Fruit fly (Drosophila melanogaster) whole organism, embryonic: ENCODE data around the gene CG46059.

ENCODE experiments used
- Atf-2 ChIP-seq: fragments of 200-800 bp; sonication (Bioruptor generic); optimal IDR thresholded peaks from 2 replicates; lab custom pipeline; 2016; ENCODE audit warnings: missing biosample characterization, missing genetic modification characterization
- B-H1 ChIP-seq: fragments of 200-800 bp; sonication (Bioruptor generic); IDR thresholded peaks from 3 replicates; pipeline ENCODE4 v1.3.6; 2022; ENCODE audit warnings: missing biosample characterization, missing genetic modification characterization
- CG1233 ChIP-seq: fragments of 200-800 bp; sonication (Bioruptor generic); optimal IDR thresholded peaks from 4 replicates; lab custom pipeline; 2018; ENCODE audit warnings: missing biosample characterization, mild to moderate bottlenecking, missing genetic modification characterization
- CG14710 ChIP-seq: fragments of 200-800 bp; sonication (Bioruptor generic); optimal IDR thresholded peaks from 3 replicates; lab custom pipeline; 2019; ENCODE audit warnings: missing biosample characterization, mild to moderate bottlenecking, missing genetic modification characterization, moderate library complexity
- CG15479 ChIP-seq: fragments of 200-800 bp; sonication (Bioruptor generic); optimal IDR thresholded peaks from 3 replicates; lab custom pipeline; 2019; ENCODE audit warnings: missing biosample characterization, mild to moderate bottlenecking, missing genetic modification characterization, moderate library complexity
- CG15514 ChIP-seq: fragments of 200-800 bp; sonication (Bioruptor generic); optimal IDR thresholded peaks from 3 replicates; lab custom pipeline; 2017; ENCODE audit warnings: missing biosample characterization, missing genetic modification characterization, mild to moderate bottlenecking, moderate library complexity, missing genetic modification reagents
- CG16863 ChIP-seq: fragments of 200-800 bp; sonication (Bioruptor generic); optimal IDR thresholded peaks from 3 replicates; lab custom pipeline; 2016; ENCODE audit warnings: missing biosample characterization, missing genetic modification characterization
- CG17612 ChIP-seq: fragments of 200-800 bp; sonication (Bioruptor generic); IDR thresholded peaks from 2 replicates; pipeline ENCODE4 v1.3.6; 2022; ENCODE audit warnings: missing biosample characterization, missing genetic modification characterization
- CG18476 ChIP-seq: fragments of 200-800 bp; sonication (Bioruptor generic); optimal IDR thresholded peaks from 2 replicates; lab custom pipeline; 2016; ENCODE audit warnings: missing biosample characterization, mild to moderate bottlenecking, missing genetic modification characterization
- CG31365 ChIP-seq: fragments of 200-800 bp; sonication (Bioruptor generic); optimal IDR thresholded peaks from 2 replicates; lab custom pipeline; 2018; ENCODE audit warnings: missing biosample characterization, mild to moderate bottlenecking, missing genetic modification characterization
- CG32772 ChIP-seq: fragments of 200-800 bp; sonication (Bioruptor generic); IDR thresholded peaks from 2 replicates; pipeline ENCODE4 v1.3.6; 2022; ENCODE audit warnings: missing biosample characterization, missing genetic modification characterization
- CG42726 ChIP-seq: fragments of 200-800 bp; sonication (Bioruptor generic); IDR thresholded peaks from 2 replicates; pipeline ENCODE4 v1.3.6; 2022; ENCODE audit warnings: missing biosample characterization, missing genetic modification characterization; ENCODE audit not compliant: partially characterized antibody
- CG4730 ChIP-seq: fragments of 200-800 bp; sonication (Bioruptor generic); IDR thresholded peaks from 2 replicates; pipeline ENCODE4 v1.3.6; 2022; ENCODE audit warnings: missing biosample characterization, missing genetic modification characterization
- CG6175 ChIP-seq: fragments of 200-800 bp; sonication (Bioruptor generic); IDR thresholded peaks from 3 replicates; pipeline ENCODE4 v1.3.6; 2022; ENCODE audit warnings: missing biosample characterization, missing genetic modification characterization
- CG6683 ChIP-seq: fragments of 200-800 bp; sonication (Bioruptor generic); optimal IDR thresholded peaks from 2 replicates; lab custom pipeline; 2017; ENCODE audit warnings: missing biosample characterization, mild to moderate bottlenecking, missing genetic modification characterization, missing genetic modification reagents
- CG6813 ChIP-seq: fragments of 200-800 bp; sonication (Bioruptor generic); optimal IDR thresholded peaks from 2 replicates; lab custom pipeline; 2017; ENCODE audit warnings: missing biosample characterization, missing genetic modification characterization, mild to moderate bottlenecking, moderate library complexity, missing genetic modification reagents
- CG8089 ChIP-seq: fragments of 200-800 bp; sonication (Bioruptor generic); optimal IDR thresholded peaks from 3 replicates; lab custom pipeline; 2016; ENCODE audit warnings: missing biosample characterization, missing genetic modification characterization
- CG9797 ChIP-seq: fragments of 200-800 bp; sonication (Bioruptor generic); optimal IDR thresholded peaks from 3 replicates; lab custom pipeline; 2018; ENCODE audit warnings: missing biosample characterization, mild to moderate bottlenecking, missing genetic modification characterization
- CHES-1-like ChIP-seq: fragments of 200-800 bp; sonication (Bioruptor generic); optimal IDR thresholded peaks from 2 replicates; lab custom pipeline; 2016; ENCODE audit warnings: missing biosample characterization, missing genetic modification characterization
- Dad ChIP-seq: fragments of 200-800 bp; sonication (Bioruptor generic); optimal IDR thresholded peaks from 3 replicates; lab custom pipeline; 2016; ENCODE audit warnings: missing biosample characterization, missing genetic modification characterization
- Doc3 ChIP-seq: fragments of 200-800 bp; sonication (Bioruptor generic); IDR thresholded peaks from 3 replicates; pipeline ENCODE4 v1.3.6; 2022; ENCODE audit warnings: missing biosample characterization, missing genetic modification characterization; ENCODE audit not compliant: partially characterized antibody
- Eip74EF ChIP-seq, 2 experiments: fragments of 200-800 bp in 1 of 2; fragments of >200 bp in 1 of 2; sonication (Bioruptor generic) in 1 of 2; optimal IDR thresholded peaks; 2 replicates each; lab custom pipeline; 2017 to 2019; ENCODE audit warnings: missing biosample characterization in 2 of 2, missing genetic modification characterization in 2 of 2, mild to moderate bottlenecking in 1 of 2, moderate library complexity in 1 of 2
- H15 ChIP-seq: fragments of 200-800 bp; sonication (Bioruptor generic); IDR thresholded peaks from 3 replicates; pipeline ENCODE4 v1.3.6; 2022; ENCODE audit warnings: missing biosample characterization, missing genetic modification characterization
- HHEX ChIP-seq: fragments of 200-800 bp; sonication (Bioruptor generic); optimal IDR thresholded peaks from 3 replicates; lab custom pipeline; 2017; ENCODE audit warnings: missing biosample characterization, mild to moderate bottlenecking, missing genetic modification characterization, missing genetic modification reagents
- Hr51 ChIP-seq, 2 experiments: fragments of 200-800 bp; sonication (Bioruptor generic); optimal IDR thresholded peaks; 2 replicates in 1 of 2; 3 replicates in 1 of 2; lab custom pipeline; 2016 to 2018; ENCODE audit warnings: missing biosample characterization in 2 of 2, missing genetic modification characterization in 2 of 2, mild to moderate bottlenecking in 1 of 2, moderate library complexity in 1 of 2
- Jarid2 ChIP-seq: fragments of 200-800 bp; sonication (Bioruptor generic); optimal IDR thresholded peaks from 3 replicates; lab custom pipeline; 2017; ENCODE audit warnings: mild to moderate bottlenecking, missing biosample characterization, missing genetic modification reagents, missing genetic modification characterization
- MESR4 ChIP-seq: fragments of 200-800 bp; sonication (Bioruptor generic); optimal IDR thresholded peaks from 2 replicates; lab custom pipeline; 2018; ENCODE audit warnings: missing biosample characterization, mild to moderate bottlenecking, missing genetic modification characterization, moderate library complexity
- Mrtf ChIP-seq: fragments of 200-800 bp; sonication (Bioruptor generic); IDR thresholded peaks from 3 replicates; pipeline ENCODE4 v1.3.6; 2022; ENCODE audit warnings: missing biosample characterization, missing genetic modification characterization
- Optix ChIP-seq: fragments of 200-800 bp; sonication (Bioruptor generic); IDR thresholded peaks from 3 replicates; pipeline ENCODE4 v1.3.6; 2022; ENCODE audit warnings: missing biosample characterization, missing genetic modification characterization
- Rfx ChIP-seq: fragments of 200-800 bp; sonication (Bioruptor generic); IDR thresholded peaks from 2 replicates; pipeline ENCODE4 v1.3.6; 2022; ENCODE audit warnings: missing biosample characterization, missing genetic modification characterization
- al ChIP-seq: fragments of 200-800 bp; sonication (Bioruptor generic); IDR thresholded peaks from 2 replicates; pipeline ENCODE4 v1.3.6; 2022; ENCODE audit warnings: missing biosample characterization, missing genetic modification characterization
- ara ChIP-seq: fragments of 200-800 bp; sonication (Bioruptor generic); IDR thresholded peaks from 2 replicates; pipeline ENCODE4 v1.3.6; 2022; ENCODE audit warnings: missing biosample characterization, missing genetic modification characterization
- ci ChIP-seq: fragments of 200-800 bp; sonication (Bioruptor generic); IDR thresholded peaks from 3 replicates; pipeline ENCODE4 v1.3.6; 2022; ENCODE audit warnings: missing biosample characterization, missing genetic modification characterization
- dan ChIP-seq: fragments of 200-800 bp; sonication (Bioruptor generic); IDR thresholded peaks from 2 replicates; pipeline ENCODE4 v1.3.6; 2022; ENCODE audit warnings: missing biosample characterization, missing genetic modification characterization
- dm ChIP-seq: fragments of 200-800 bp; sonication (Bioruptor generic); optimal IDR thresholded peaks from 3 replicates; lab custom pipeline; 2016; ENCODE audit warnings: missing biosample characterization, missing genetic modification characterization
- dmrt99B ChIP-seq: fragments of 200-800 bp; sonication (Bioruptor generic); optimal IDR thresholded peaks from 2 replicates; lab custom pipeline; 2018; ENCODE audit warnings: missing biosample characterization, mild to moderate bottlenecking, missing genetic modification characterization, moderate library complexity
- her ChIP-seq: fragments of 200-800 bp; sonication (Bioruptor generic); optimal IDR thresholded peaks from 2 replicates; lab custom pipeline; 2016; ENCODE audit warnings: missing biosample characterization, missing genetic modification characterization
- jigr1 ChIP-seq: fragments of 200-800 bp; sonication (Bioruptor generic); IDR thresholded peaks from 3 replicates; pipeline ENCODE4 v1.3.6; 2022; ENCODE audit warnings: missing biosample characterization, missing genetic modification characterization
- kay ChIP-seq: fragments of 200-800 bp; sonication (Bioruptor generic); optimal IDR thresholded peaks from 2 replicates; lab custom pipeline; 2016; ENCODE audit warnings: missing biosample characterization, missing genetic modification characterization
- lilli ChIP-seq: fragments of 200-800 bp; sonication (Bioruptor generic); optimal IDR thresholded peaks from 3 replicates; lab custom pipeline; 2016; ENCODE audit warnings: missing biosample characterization, missing genetic modification characterization
- maf-S ChIP-seq: fragments of 200-800 bp; sonication (Bioruptor generic); optimal IDR thresholded peaks from 2 replicates; lab custom pipeline; 2016; ENCODE audit warnings: missing biosample characterization, missing genetic modification characterization
- mam ChIP-seq: fragments of 200-800 bp; sonication (Bioruptor generic); optimal IDR thresholded peaks from 3 replicates; lab custom pipeline; 2016; ENCODE audit warnings: missing biosample characterization, missing genetic modification characterization
- mirr ChIP-seq: fragments of 200-800 bp; sonication (Bioruptor generic); optimal IDR thresholded peaks from 3 replicates; lab custom pipeline; 2018; ENCODE audit warnings: missing biosample characterization, mild to moderate bottlenecking, missing genetic modification characterization
- p53 ChIP-seq: fragments of 200-800 bp; sonication (Bioruptor generic); optimal IDR thresholded peaks from 2 replicates; lab custom pipeline; 2016; ENCODE audit warnings: missing biosample characterization, missing genetic modification characterization
- scrt ChIP-seq: fragments of 200-800 bp; sonication (Bioruptor generic); optimal IDR thresholded peaks from 2 replicates; lab custom pipeline; 2018; ENCODE audit warnings: missing biosample characterization, mild to moderate bottlenecking, missing genetic modification characterization, moderate library complexity
- sna ChIP-seq: fragments of 200-800 bp; sonication (Bioruptor generic); IDR thresholded peaks from 2 replicates; pipeline ENCODE4 v1.3.6; 2022; ENCODE audit warnings: missing biosample characterization, missing genetic modification characterization; ENCODE audit not compliant: partially characterized antibody
- tap ChIP-seq: fragments of 200-800 bp; optimal IDR thresholded peaks from 3 replicates; lab custom pipeline; 2019; ENCODE audit warnings: missing biosample characterization, mild to moderate bottlenecking, missing genetic modification characterization, moderate library complexity
- twi ChIP-seq: fragments of 200-800 bp; optimal IDR thresholded peaks from 2 replicates; lab custom pipeline; 2019; ENCODE audit warnings: missing biosample characterization, mild to moderate bottlenecking, missing genetic modification characterization, moderate library complexity
- wek ChIP-seq: fragments of 200-800 bp; sonication (Bioruptor generic); optimal IDR thresholded peaks from 3 replicates; lab custom pipeline; 2018; ENCODE audit warnings: missing biosample characterization, mild to moderate bottlenecking, missing genetic modification characterization, moderate library complexity

The CG46059 gene

dm6 chr2L:19196443-19197044 lies 13.0 kb upstream of the CG46059 start (continued):
- TF ChIP-seq Doc3 (GFP tag; lab: Robert Waterston, UW) (no peak), CG17612 (no peak), mirr (GFP tag; lab: Kevin White, UChicago) (no peak), Atf-2 (GFP tag; lab: Kevin White, UChicago) (no peak), dmrt99B (tag; lab: Kevin White, UChicago) (peak; percentile 68), tap (tag; lab: Kevin White, UChicago) (peak; percentile 61), CG6175 (GFP tag; lab: Robert Waterston, UW) (no peak), her (GFP tag; lab: Kevin White, UChicago) (no peak), jigr1 (GFP tag; lab: Robert Waterston, UW) (peak; percentile 41; the same call in 1 of the 3 replicates), Rfx (GFP tag; lab: Robert Waterston, UW) (0 out of 2 replicates have a peak, but pooled peaks have one; percentile 10), CG18476 (GFP tag; lab: Kevin White, UChicago) (no peak), ci (GFP tag; lab: Robert Waterston, UW) (peak; percentile 90), mam (GFP tag; lab: Kevin White, UChicago) (peak; percentile 24), CG8089 (GFP tag; lab: Kevin White, UChicago) (peak; percentile 43), maf-S (GFP tag; lab: Kevin White, UChicago) (no peak), kay (GFP tag; lab: Kevin White, UChicago) (no peak), CG6683 (GFP tag; lab: Kevin White, UChicago) (peak; percentile 22), Dad (GFP tag; lab: Kevin White, UChicago) (no peak), dan (GFP tag; lab: Robert Waterston, UW) (no peak; the same call in 1 of the 2 replicates), lilli (peak; percentile 40), al (no peak), CHES-1-like (GFP tag; lab: Kevin White, UChicago) (no peak), CG31365 (tag; lab: Kevin White, UChicago) (no peak), twi (tag; lab: Kevin White, UChicago) (peak; percentile 35), wek (GFP tag; lab: Kevin White, UChicago) (no peak), H15 (GFP tag; lab: Robert Waterston, UW) (peak; percentile 66; the same call in 1 of the 3 replicates), Mrtf (peak; percentile 52; the same call in 1 of the 3 replicates), CG16863 (peak; percentile 49), Jarid2 (no peak), scrt (no peak), Eip74EF (GFP tag; optimal IDR thresholded peaks at IDR 0.05; lab: Kevin White, UChicago) (no peak), MESR4 (no peak), CG6813 (peak; percentile 61), Hr51 (GFP tag; optimal IDR thresholded peaks at IDR 0.05; lab: Kevin White, UChicago) (peak in 1 of 2 experiments; percentile 38), CG14710 (tag; lab: Kevin White, UChicago) (peak; percentile 58), B-H1 (GFP tag; lab: Robert Waterston, UW) (peak; percentile 50), CG32772 (GFP tag; lab: Robert Waterston, UW) (peak; percentile 69), CG9797 (GFP tag; lab: Kevin White, UChicago) (no peak), HHEX (GFP tag; lab: Kevin White, UChicago) (peak; percentile 28), Optix (GFP tag; lab: Robert Waterston, UW) (peak; percentile 69; the same call in 2 of the 3 replicates), CG1233 (peak; percentile 39), CG15514 (GFP tag; lab: Kevin White, UChicago) (peak; percentile 13), CG4730 (0 out of 2 replicates have a peak, but pooled peaks have one; percentile 43), p53 (GFP tag; lab: Kevin White, UChicago) (no peak), dm (GFP tag; lab: Kevin White, UChicago) (no peak), ara (GFP tag; lab: Robert Waterston, UW) (peak; percentile 91), CG42726 (GFP tag; lab: Robert Waterston, UW) (no peak), sna (GFP tag; lab: Robert Waterston, UW) (no peak), CG15479 (GFP tag; lab: Kevin White, UChicago) (no peak)
